Worm (Caenorhabditis elegans): ENCODE data around the gene abu-15.

abu-15 gene

DNA sequence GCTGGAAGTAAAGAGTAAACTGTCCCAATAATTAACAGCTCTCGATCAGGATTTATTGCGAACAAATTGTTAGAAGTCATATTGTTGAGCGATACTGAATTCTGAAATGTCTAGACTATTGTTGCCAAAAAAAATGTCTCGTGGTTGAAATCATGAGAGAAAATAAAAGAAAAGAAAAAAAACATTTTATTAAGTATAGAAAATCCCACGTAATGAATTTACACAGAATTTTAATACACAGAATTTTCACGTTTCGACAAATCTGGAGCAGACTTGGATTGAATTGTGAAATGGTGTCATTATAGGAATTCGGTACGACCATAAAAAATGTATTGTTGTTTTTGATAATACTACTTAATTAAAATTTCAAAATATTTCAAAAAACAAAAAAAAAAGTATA lies 14.4 kb downstream of the abu-15 start, which contains the start of gene srt-65:
TSS of gene srt-65 (minus strand) at position 101 of the 400 bp plus-strand sequence.
- TF ChIP-seq ceh-9 (tag; optimal IDR thresholded peaks at IDR 0.05) (no peak), elt-2 (tag; optimal IDR thresholded peaks at IDR 0.05) (no peak), egl-27 (tag; optimal IDR thresholded peaks at IDR 0.05) (no peak), egl-5 (tag; optimal IDR thresholded peaks at IDR 0.05) (no peak), R02D3.7 (tag; optimal IDR thresholded peaks at IDR 0.05) (no peak), ceh-82 (tag; optimal IDR thresholded peaks at IDR 0.05) (no peak), nhr-11 (tag; optimal IDR thresholded peaks at IDR 0.05) (no peak), nhr-67 (tag; optimal IDR thresholded peaks at IDR 0.05) (no peak), mdl-1 (tag; optimal IDR thresholded peaks at IDR 0.05) (no peak), nhr-76 (tag; optimal IDR thresholded peaks at IDR 0.05) (no peak), elt-3 (tag; optimal IDR thresholded peaks at IDR 0.05) (no peak), nhr-237 (tag; optimal IDR thresholded peaks at IDR 0.05) (no peak), nhr-25 (tag; optimal IDR thresholded peaks at IDR 0.05) (no peak)

DNA sequence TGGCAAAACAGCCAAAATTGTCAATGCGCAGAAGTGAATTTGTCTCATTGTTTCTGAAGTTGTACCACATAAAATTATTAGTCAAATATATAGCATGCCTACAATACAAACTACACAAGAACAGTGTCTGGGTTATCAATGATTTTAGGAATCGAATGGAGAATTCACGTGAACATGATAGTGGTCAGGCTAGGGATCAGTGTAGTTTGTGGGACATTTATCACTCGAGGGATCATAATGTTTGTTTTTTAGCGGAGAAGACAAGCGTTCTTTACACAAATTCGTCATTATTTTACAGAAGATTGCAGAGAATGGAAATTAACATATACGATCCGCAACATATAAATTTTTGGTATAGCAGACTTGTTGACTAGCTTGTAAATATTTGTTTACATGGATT lies 18.8 kb downstream of the abu-15 start, which contains the start of gene ugt-51:
TSS of gene ugt-51 (minus strand) at position 101 of the 400 bp plus-strand sequence.
- TF ChIP-seq pqm-1 (tag; optimal IDR thresholded peaks at IDR 0.05) (peak; percentile 17), ceh-28 (tag; optimal IDR thresholded peaks at IDR 0.05) (no peak)

DNA sequence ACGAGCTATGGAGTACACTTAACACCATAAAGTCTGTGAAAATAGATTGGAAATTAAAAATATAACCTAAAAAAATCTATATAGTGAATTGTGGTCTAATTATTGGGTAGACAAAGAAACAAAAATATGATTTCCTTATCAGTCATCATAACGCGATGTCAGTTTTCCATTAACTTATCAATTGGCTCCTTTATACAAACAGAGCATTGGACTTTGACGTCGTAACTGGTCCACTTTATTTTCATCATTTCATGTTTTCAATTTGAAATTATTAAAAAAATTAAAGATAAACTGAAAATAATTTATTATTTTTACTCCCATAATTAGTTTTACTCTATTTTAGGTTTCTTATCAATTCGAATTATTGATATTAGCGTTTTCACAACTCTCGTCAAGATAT lies 19.6 kb downstream of the abu-15 start:
- TF ChIP-seq elt-2 (tag; optimal IDR thresholded peaks at IDR 0.05): peak; percentile 47
- TF ChIP-seq tbx-2 (tag; optimal IDR thresholded peaks at IDR 0.05): no peak
- TF ChIP-seq pqm-1 (tag; optimal IDR thresholded peaks at IDR 0.05): peak; percentile 42

DNA sequence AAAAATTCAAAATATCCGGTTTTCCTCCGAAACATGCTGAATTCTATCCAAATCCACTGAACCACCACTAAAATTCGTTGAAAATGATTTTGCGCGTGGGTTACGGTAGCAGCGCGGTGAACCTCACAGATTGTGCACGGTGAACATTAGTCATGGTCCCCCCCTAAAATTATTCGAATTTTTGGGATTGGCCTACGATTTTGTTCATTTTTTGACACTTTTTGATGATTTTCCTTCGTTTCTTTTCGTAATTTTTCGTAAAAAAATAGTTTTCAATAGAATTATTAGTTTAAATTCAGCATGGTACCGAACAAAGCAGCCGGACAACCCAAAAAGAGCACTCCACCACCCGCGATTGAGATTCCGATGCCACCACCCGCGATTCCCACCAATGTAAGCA lies 23.2 kb downstream of the abu-15 start, which contains the start of gene C03A7.2:
TSS of gene C03A7.2 (plus strand) at position 301 of the 400 bp plus-strand sequence.
- no peak for TF ChIP-seq egl-5 (tag; optimal IDR thresholded peaks at IDR 0.05)
- TF ChIP-seq ama-1 (optimal IDR thresholded peaks at IDR 0.05): no peak
- TF ChIP-seq jun-1 (tag; optimal IDR thresholded peaks at IDR 0.05): no peak
- no peak for TF ChIP-seq nhr-76 (tag; optimal IDR thresholded peaks at IDR 0.05)
- no peak for TF ChIP-seq fkh-10 (GFP tag; optimal IDR thresholded peaks at IDR 0.05)
- TF ChIP-seq sea-2 (GFP tag; optimal IDR thresholded peaks at IDR 0.05): no peak

DNA sequence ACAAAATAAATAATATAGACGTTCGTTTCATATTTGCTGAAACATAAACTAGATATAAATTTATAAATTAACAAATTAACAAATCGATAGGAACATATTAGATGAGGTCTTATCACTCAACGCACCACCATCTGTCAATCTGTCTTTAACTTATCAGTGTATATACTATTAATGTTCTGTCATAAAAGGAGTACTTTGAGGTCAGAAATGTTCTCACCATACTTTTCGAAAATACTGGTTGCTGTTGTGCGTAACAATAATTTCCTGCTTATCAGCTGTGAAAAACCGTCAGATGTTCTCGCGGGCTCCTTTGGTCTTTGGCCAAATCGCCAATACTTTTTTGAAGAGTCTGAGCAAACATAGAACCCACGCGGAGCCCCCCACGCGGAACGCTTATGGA lies 34.1 kb downstream of the abu-15 start, which contains the start of gene C03A7.13:
TSS of gene C03A7.13 (minus strand) at position 43 of the 400 bp plus-strand sequence.
- TF ChIP-seq ceh-16 (tag; optimal IDR thresholded peaks at IDR 0.05) (no peak), elt-2 (tag; optimal IDR thresholded peaks at IDR 0.05) (peak; percentile 92), unc-62 (GFP tag; optimal IDR thresholded peaks at IDR 0.05) (no peak), pha-4 (tag; optimal IDR thresholded peaks at IDR 0.05) (peak; percentile 42), pqm-1 (tag; optimal IDR thresholded peaks at IDR 0.05) (peak; percentile 88), jun-1 (tag; optimal IDR thresholded peaks at IDR 0.05) (peak; percentile 77)

DNA sequence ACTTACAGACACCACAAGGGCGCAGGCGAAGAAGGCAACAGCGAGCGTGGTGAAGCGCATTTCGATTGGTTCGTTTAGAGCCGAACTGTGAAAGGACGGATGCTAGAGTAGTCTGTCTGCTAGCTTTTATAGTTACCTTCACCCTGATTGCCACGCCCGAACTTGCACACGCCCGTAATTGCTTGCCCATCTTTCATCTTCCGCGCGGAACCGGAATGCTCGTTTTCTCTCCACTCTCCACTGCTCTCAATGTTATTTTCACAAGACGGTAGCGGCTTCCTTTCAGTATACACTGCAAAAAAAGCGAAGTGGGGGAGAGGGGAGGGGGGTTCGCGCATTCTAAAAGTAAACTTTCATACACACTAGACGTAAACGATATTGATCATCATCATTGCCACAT lies 36.1 kb downstream of the abu-15 start, which contains the start of gene abu-8:
TSS of gene abu-8 (minus strand) at position 101 of the 400 bp plus-strand sequence.
- TF ChIP-seq elt-2 (tag; optimal IDR thresholded peaks at IDR 0.05) (no peak), ceh-16 (tag; optimal IDR thresholded peaks at IDR 0.05) (no peak), ama-1 (optimal IDR thresholded peaks at IDR 0.05) (no peak), nhr-28 (tag; optimal IDR thresholded peaks at IDR 0.05) (no peak), unc-62 (GFP tag; optimal IDR thresholded peaks at IDR 0.05) (no peak), mdl-1 (tag; optimal IDR thresholded peaks at IDR 0.05) (no peak), nhr-23 (tag; optimal IDR thresholded peaks at IDR 0.05) (no peak), egl-27 (tag; optimal IDR thresholded peaks at IDR 0.05) (no peak), nhr-76 (tag; optimal IDR thresholded peaks at IDR 0.05) (no peak), R02D3.7 (tag; optimal IDR thresholded peaks at IDR 0.05) (no peak), fkh-2 (tag; optimal IDR thresholded peaks at IDR 0.05) (no peak), aly-2 (tag; optimal IDR thresholded peaks at IDR 0.05) (no peak), hmg-11 (tag; optimal IDR thresholded peaks at IDR 0.05) (no peak), mml-1 (tag; optimal IDR thresholded peaks at IDR 0.05) (no peak)

DNA sequence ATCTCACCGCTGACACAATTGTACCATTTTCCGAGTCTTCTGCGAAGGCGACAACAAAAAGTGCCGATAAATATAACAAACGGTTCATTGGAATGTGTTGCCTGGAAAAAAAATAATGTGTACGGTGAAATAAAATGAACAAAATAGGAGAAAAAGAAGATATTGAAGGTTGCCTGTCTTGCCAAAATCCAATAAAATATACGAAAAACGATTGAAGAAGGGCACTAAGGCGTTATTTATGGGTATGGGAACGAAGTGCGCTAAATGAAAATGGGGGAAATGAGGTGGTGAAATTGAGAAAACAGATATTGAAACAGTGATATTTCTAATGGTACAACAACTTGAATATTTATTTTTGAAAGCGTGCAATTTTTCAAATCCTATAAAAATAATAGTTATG lies 39.8 kb downstream of the abu-15 start, which contains the start of gene Y47A7.2:
TSS of gene Y47A7.2 (minus strand) at position 101 of the 400 bp plus-strand sequence.
- TF ChIP-seq elt-2 (tag; optimal IDR thresholded peaks at IDR 0.05) (no peak), lin-39 (tag; optimal IDR thresholded peaks at IDR 0.05) (no peak)
